Worm (Caenorhabditis elegans) whole organism, L1 larva: ENCODE data around the gene ddn-2.

Experiments used
- C16A3.4 ChIP-seq: fragments of 150-350 bp; optimal IDR thresholded peaks from 2 replicates; lab custom pipeline; 2014; ENCODE audit warnings: missing biosample characterization, missing genetic modification characterization
- C34B4.2 ChIP-seq: sonication (generic microtip); optimal IDR thresholded peaks from 2 replicates; lab custom pipeline; 2017; ENCODE audit warnings: mild to moderate bottlenecking, missing genetic modification characterization, missing compliant biosample characterization
- efl-1 ChIP-seq, 4 experiments: fragments of 150-350 bp; optimal IDR thresholded peaks in 3 of 4; peaks in 1 of 4; 1 replicate in 1 of 4; 2 replicates in 3 of 4; lab custom pipeline; 2014; ENCODE audit warnings: missing biosample characterization in 2 of 4, missing genetic modification characterization in 2 of 4, missing genetic modification reagents in 2 of 4
- efl-3 ChIP-seq: fragments of 200-800 bp; sonication (Bioruptor generic); optimal IDR thresholded peaks from 2 replicates; lab custom pipeline; 2018; ENCODE audit warnings: mild to moderate bottlenecking, missing genetic modification characterization, missing compliant biosample characterization
- jun-1 ChIP-seq: fragments of 150-350 bp; optimal IDR thresholded peaks from 2 replicates; lab custom pipeline; 2014; ENCODE audit warnings: missing biosample characterization, missing genetic modification reagents, missing genetic modification characterization
- lin-39 ChIP-seq: fragments of 150-350 bp; optimal IDR thresholded peaks from 2 replicates; lab custom pipeline; 2014; ENCODE audit warnings: missing biosample characterization, missing genetic modification reagents, missing genetic modification characterization
- lsy-2 ChIP-seq, 2 experiments: fragments of 150-350 bp; optimal IDR thresholded peaks; 2 replicates each; lab custom pipeline; 2014; ENCODE audit warnings: missing biosample characterization in 2 of 2, missing genetic modification characterization in 2 of 2
- mep-1 ChIP-seq: fragments of 150-350 bp; optimal IDR thresholded peaks from 2 replicates; lab custom pipeline; 2014; ENCODE audit warnings: missing biosample characterization, missing genetic modification characterization
- pqm-1 ChIP-seq: sonication (generic microtip); optimal IDR thresholded peaks from 3 replicates; lab custom pipeline; 2017; ENCODE audit warnings: missing biosample characterization, missing genetic modification characterization
- snpc-4 ChIP-seq: fragments of 150-350 bp; optimal IDR thresholded peaks from 2 replicates; lab custom pipeline; 2014; ENCODE audit warnings: missing biosample characterization, missing genetic modification characterization
- ztf-11 ChIP-seq, 2 experiments: sonication (generic microtip); optimal IDR thresholded peaks; 2 replicates each; lab custom pipeline; 2016 to 2017; ENCODE audit warnings: missing genetic modification characterization in 2 of 2, missing biosample characterization in 1 of 2, missing compliant biosample characterization in 1 of 2

ce11 chrII:12908779-12909178, at the start of gene ddn-2:
- TF ChIP-seq pqm-1 (tag; lab: Kevin White, UChicago): no peak
- TF ChIP-seq efl-1 (optimal IDR thresholded peaks at IDR 0.05; lab: Kevin White, UChicago): no peak
- TF ChIP-seq efl-1 (GFP tag; optimal IDR thresholded peaks at IDR 0.05 in 1 of 2; lab: Kevin White, UChicago): peak in 1 of 2 experiments; percentile 21
- no peak for TF ChIP-seq C34B4.2 (tag; lab: Kevin White, UChicago)
- no peak for TF ChIP-seq jun-1
- TF ChIP-seq lin-39 (tag; lab: Kevin White, UChicago): no peak
- no peak for TF ChIP-seq lsy-2 (tag; optimal IDR thresholded peaks at IDR 0.05; lab: Kevin White, UChicago)
- no peak for TF ChIP-seq C16A3.4 (tag; lab: Kevin White, UChicago)
- no peak for TF ChIP-seq ztf-11 (tag; optimal IDR thresholded peaks at IDR 0.05; lab: Kevin White, UChicago)
- TF ChIP-seq mep-1 (tag; lab: Kevin White, UChicago): no peak
- no peak for TF ChIP-seq snpc-4 (tag; lab: Kevin White, UChicago)
- TF ChIP-seq efl-3 (GFP tag; lab: Kevin White, UChicago): no peak
